Worm (Caenorhabditis elegans) whole organism, mixed stage, embryonic: ENCODE measurements around the gene F01D4.5.
A peak's percentile ranks its signal among the peaks of the same experiment; 100 is the strongest.

Source experiments
- bed-3 ChIP-seq: fragments of 200-800 bp; sonication (Bioruptor generic); optimal IDR thresholded peaks from 3 replicates; lab custom pipeline; 2018; ENCODE audit warnings: mild to moderate bottlenecking, missing genetic modification characterization, moderate library complexity, missing compliant biosample characterization
- blmp-1 ChIP-seq: fragments of 150-350 bp; optimal IDR thresholded peaks from 2 replicates; lab custom pipeline; 2014; ENCODE audit warnings: missing biosample characterization, missing genetic modification characterization
- ceh-43 ChIP-seq: fragments of 200-800 bp; sonication (Bioruptor generic); optimal IDR thresholded peaks from 2 replicates; lab custom pipeline; 2018; ENCODE audit warnings: mild to moderate bottlenecking, missing genetic modification characterization, moderate library complexity, missing compliant biosample characterization
- ceh-83 ChIP-seq: fragments of 200-800 bp; sonication (Bioruptor generic); optimal IDR thresholded peaks from 2 replicates; lab custom pipeline; 2018; ENCODE audit warnings: mild to moderate bottlenecking, missing genetic modification characterization, missing compliant biosample characterization
- ces-1 ChIP-seq: fragments of 150-350 bp; optimal IDR thresholded peaks from 2 replicates; lab custom pipeline; 2014; ENCODE audit warnings: missing biosample characterization, missing genetic modification reagents, missing genetic modification characterization
- cnd-1 ChIP-seq: fragments of 200-800 bp; sonication (Bioruptor generic); optimal IDR thresholded peaks from 2 replicates; lab custom pipeline; 2018; ENCODE audit warnings: mild to moderate bottlenecking, missing genetic modification characterization, missing compliant biosample characterization
- drap-1 ChIP-seq: fragments of 200-800 bp; sonication (Bioruptor generic); optimal IDR thresholded peaks from 3 replicates; lab custom pipeline; 2018; ENCODE audit warnings: mild to moderate bottlenecking, missing genetic modification characterization, missing compliant biosample characterization
- elt-3 ChIP-seq: fragments of 150-350 bp; optimal IDR thresholded peaks from 2 replicates; lab custom pipeline; 2014; ENCODE audit warnings: missing biosample characterization, missing genetic modification characterization
- flh-1 ChIP-seq: fragments of 200-800 bp; sonication (Bioruptor generic); optimal IDR thresholded peaks from 2 replicates; lab custom pipeline; 2018; ENCODE audit warnings: mild to moderate bottlenecking, missing genetic modification characterization, moderate library complexity, missing compliant biosample characterization
- ham-2 ChIP-seq: fragments of 200-800 bp; sonication (Bioruptor generic); optimal IDR thresholded peaks from 2 replicates; lab custom pipeline; 2018; ENCODE audit warnings: mild to moderate bottlenecking, missing genetic modification characterization, missing compliant biosample characterization
- hlh-1 ChIP-seq: fragments of 150-350 bp; optimal IDR thresholded peaks from 2 replicates; lab custom pipeline; 2014; ENCODE audit warnings: missing biosample characterization, missing genetic modification reagents, missing genetic modification characterization
- lin-13 ChIP-seq: fragments of 150-350 bp; optimal IDR thresholded peaks from 2 replicates; lab custom pipeline; 2014; ENCODE audit warnings: missing biosample characterization, missing genetic modification characterization
- lin-32 ChIP-seq: fragments of 200-800 bp; sonication (Bioruptor generic); optimal IDR thresholded peaks from 2 replicates; lab custom pipeline; 2018; ENCODE audit warnings: mild to moderate bottlenecking, missing genetic modification characterization, missing compliant biosample characterization
- lsy-2 ChIP-seq: fragments of 150-350 bp; optimal IDR thresholded peaks from 2 replicates; lab custom pipeline; 2014; ENCODE audit warnings: missing biosample characterization, missing genetic modification characterization
- mab-5 ChIP-seq: fragments of 150-350 bp; optimal IDR thresholded peaks from 2 replicates; lab custom pipeline; 2014; ENCODE audit warnings: missing biosample characterization, missing genetic modification characterization
- mep-1 ChIP-seq: fragments of 150-350 bp; optimal IDR thresholded peaks from 2 replicates; lab custom pipeline; 2017; ENCODE audit warnings: missing biosample characterization, missing genetic modification reagents, missing genetic modification characterization, inconsistent platforms
- mls-2 ChIP-seq: sonication (generic microtip); optimal IDR thresholded peaks from 2 replicates; lab custom pipeline; 2016; ENCODE audit warnings: mild to moderate bottlenecking, missing genetic modification characterization, moderate library complexity, missing compliant biosample characterization
- nhr-12 ChIP-seq: fragments of 150-350 bp; optimal IDR thresholded peaks from 2 replicates; lab custom pipeline; 2014; ENCODE audit warnings: missing biosample characterization, missing genetic modification characterization
- nhr-2 ChIP-seq: fragments of 150-350 bp; optimal IDR thresholded peaks from 2 replicates; lab custom pipeline; 2014; ENCODE audit warnings: missing biosample characterization, missing genetic modification characterization
- nhr-28 ChIP-seq: fragments of 150-350 bp; optimal IDR thresholded peaks from 2 replicates; lab custom pipeline; 2014; ENCODE audit warnings: missing biosample characterization, missing genetic modification characterization
- nhr-76 ChIP-seq: sonication (generic microtip); optimal IDR thresholded peaks from 2 replicates; lab custom pipeline; 2017; ENCODE audit warnings: missing biosample characterization, missing genetic modification characterization
- pha-4 ChIP-seq: fragments of 150-350 bp; optimal IDR thresholded peaks from 2 replicates; lab custom pipeline; 2018; ENCODE audit warnings: missing biosample characterization, missing genetic modification reagents, missing genetic modification characterization
- sem-2 ChIP-seq: fragments of 200-800 bp; sonication (Bioruptor generic); optimal IDR thresholded peaks from 2 replicates; lab custom pipeline; 2018; ENCODE audit warnings: mild to moderate bottlenecking, missing genetic modification characterization, missing compliant biosample characterization
- snpc-4 ChIP-seq: fragments of 150-350 bp; optimal IDR thresholded peaks from 2 replicates; lab custom pipeline; 2014; ENCODE audit warnings: missing biosample characterization, missing genetic modification characterization
- sptf-1 ChIP-seq: sonication (generic microtip); optimal IDR thresholded peaks from 2 replicates; lab custom pipeline; 2017; ENCODE audit warnings: mild to moderate bottlenecking, missing genetic modification characterization, moderate library complexity, missing compliant biosample characterization
- tbx-8 ChIP-seq: fragments of 200-800 bp; sonication (Bioruptor generic); optimal IDR thresholded peaks from 2 replicates; lab custom pipeline; 2018; ENCODE audit warnings: mild to moderate bottlenecking, missing genetic modification characterization, moderate library complexity, missing compliant biosample characterization
- unc-120 ChIP-seq: sonication (generic microtip); optimal IDR thresholded peaks from 2 replicates; lab custom pipeline; 2017; ENCODE audit warnings: missing genetic modification characterization, missing compliant biosample characterization; ENCODE audit not compliant: poor library complexity, severe bottlenecking
- unc-62 ChIP-seq: fragments of 150-350 bp; optimal IDR thresholded peaks from 2 replicates; lab custom pipeline; 2014; ENCODE audit warnings: missing biosample characterization, missing genetic modification reagents, missing genetic modification characterization
- zip-8 ChIP-seq: fragments of 150-350 bp; optimal IDR thresholded peaks from 2 replicates; lab custom pipeline; 2014; ENCODE audit warnings: missing biosample characterization, missing genetic modification characterization
- ztf-11 ChIP-seq: fragments of 150-350 bp; optimal IDR thresholded peaks from 2 replicates; lab custom pipeline; 2014; ENCODE audit warnings: missing biosample characterization, missing genetic modification characterization

Gene F01D4.5

ce11 chrIV:10489409-10489808 lies 6.0 kb upstream of the F01D4.5 start:
- TF ChIP-seq mab-5 (tag; lab: Kevin White, UChicago) (no peak), pha-4 (tag; lab: Kevin White, UChicago) (no peak), mls-2 (tag; lab: Kevin White, UChicago) (no peak), blmp-1 (tag; lab: Kevin White, UChicago) (no peak), drap-1 (no peak), bed-3 (GFP tag; lab: Kevin White, UChicago) (no peak), ham-2 (GFP tag; lab: Kevin White, UChicago) (no peak), unc-62 (GFP tag; lab: Kevin White, UChicago) (no peak), lsy-2 (tag; lab: Kevin White, UChicago) (no peak), unc-120 (tag; lab: Kevin White, UChicago) (no peak), lin-13 (no peak), flh-1 (GFP tag; lab: Kevin White, UChicago) (no peak), hlh-1 (tag; lab: Kevin White, UChicago) (no peak), nhr-28 (no peak), tbx-8 (GFP tag; lab: Kevin White, UChicago) (no peak)

- TF ChIP-seq ceh-43 (GFP tag; lab: Kevin White, UChicago): no peak
- no peak for TF ChIP-seq blmp-1 (tag; lab: Kevin White, UChicago)
- no peak for TF ChIP-seq pha-4 (tag; lab: Kevin White, UChicago)
Observed at ce11 chrIV:10482585-10482984, 872 bp downstream of the F01D4.5 start.

ce11 chrIV:10481695-10482094 lies 1.8 kb downstream of the F01D4.5 start, which contains the start of gene egl-21:
Gene egl-21 (minus strand): TSS chrIV:10481844.
- TF ChIP-seq sptf-1 (peak; percentile 21), ces-1 (GFP tag; lab: Kevin White, UChicago) (peak; percentile 88), hlh-1 (tag; lab: Kevin White, UChicago) (no peak)

DNA sequence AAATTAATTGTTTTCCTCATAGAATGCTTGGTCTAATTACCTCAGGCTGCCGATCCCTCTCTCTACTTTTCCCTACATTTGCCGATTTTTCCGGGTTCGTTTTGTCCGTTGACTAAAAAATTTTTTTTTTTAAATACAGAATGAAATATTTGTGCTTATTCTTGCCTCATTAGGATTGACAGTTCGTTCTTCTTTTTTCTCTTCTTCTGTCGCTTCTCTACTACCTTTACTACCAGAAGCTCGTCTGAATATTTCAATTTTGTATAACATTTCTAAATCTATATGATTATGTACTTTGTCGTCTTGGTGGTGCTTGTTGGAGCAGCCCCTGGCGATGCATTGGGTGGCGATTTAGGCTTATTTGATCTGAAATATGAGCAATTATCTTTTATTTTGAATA lies 8.2 kb downstream of the F01D4.5 start:
- TF ChIP-seq ceh-83 (GFP tag; lab: Kevin White, UChicago) (no peak), blmp-1 (tag; lab: Kevin White, UChicago) (no peak), drap-1 (no peak), nhr-12 (no peak), pha-4 (tag; lab: Kevin White, UChicago) (no peak), lin-32 (no peak), mls-2 (tag; lab: Kevin White, UChicago) (no peak), lin-13 (no peak)

- no peak for TF ChIP-seq hlh-1 (tag; lab: Kevin White, UChicago)
- TF ChIP-seq snpc-4 (tag; lab: Kevin White, UChicago): no peak
- no peak for TF ChIP-seq drap-1
- no peak for TF ChIP-seq unc-120 (tag; lab: Kevin White, UChicago)
- no peak for TF ChIP-seq sem-2 (GFP tag; lab: Kevin White, UChicago)
- TF ChIP-seq ztf-11 (tag; lab: Kevin White, UChicago): no peak
- TF ChIP-seq zip-8 (tag; lab: Kevin White, UChicago): no peak
- TF ChIP-seq elt-3 (tag; lab: Kevin White, UChicago): no peak
- TF ChIP-seq unc-62 (GFP tag; lab: Kevin White, UChicago): no peak
- TF ChIP-seq ces-1 (GFP tag; lab: Kevin White, UChicago): no peak
- no peak for TF ChIP-seq mab-5 (tag; lab: Kevin White, UChicago)
- TF ChIP-seq cnd-1: no peak
- TF ChIP-seq mls-2 (tag; lab: Kevin White, UChicago): no peak
- no peak for TF ChIP-seq ceh-43 (GFP tag; lab: Kevin White, UChicago)
- TF ChIP-seq mep-1 (tag; lab: Kevin White, UChicago): no peak
- TF ChIP-seq lin-32: no peak
- no peak for TF ChIP-seq nhr-2 (tag; lab: Kevin White, UChicago)
- no peak for TF ChIP-seq nhr-76
Observed at ce11 chrIV:10472478-10472877, 11.0 kb downstream of the F01D4.5 start, which contains the start of gene bgnt-1.1. Gene bgnt-1.1 (plus strand): TSS chrIV:10472778.

DNA sequence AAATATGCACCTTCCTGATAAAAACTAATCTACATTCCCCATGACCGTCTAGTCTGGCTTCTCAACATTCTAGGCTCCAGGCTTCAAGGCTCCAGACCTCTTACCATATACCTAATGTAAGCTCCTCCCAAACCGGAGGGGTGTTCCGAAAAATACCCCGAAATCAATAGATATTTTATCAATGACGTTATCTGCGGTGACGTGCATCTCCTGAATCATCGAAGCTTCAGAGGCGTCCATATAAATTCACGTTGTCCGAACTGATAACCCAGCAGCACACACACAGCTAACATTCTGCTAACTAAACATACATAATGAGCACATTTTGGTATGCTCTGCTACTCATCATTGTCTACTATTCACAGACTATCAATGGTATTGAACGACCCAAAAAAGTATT lies 14.0 kb downstream of the F01D4.5 start, which contains the start of gene ugt-44:
TSS of gene ugt-44 (plus strand) at position 248 of the 400 bp plus-strand sequence.
- TF ChIP-seq ceh-43 (GFP tag; lab: Kevin White, UChicago) (no peak), mls-2 (tag; lab: Kevin White, UChicago) (no peak), snpc-4 (tag; lab: Kevin White, UChicago) (no peak), sem-2 (GFP tag; lab: Kevin White, UChicago) (no peak), sptf-1 (no peak), nhr-76 (no peak), cnd-1 (no peak), pha-4 (tag; lab: Kevin White, UChicago) (no peak), ham-2 (GFP tag; lab: Kevin White, UChicago) (no peak), lin-13 (no peak), nhr-2 (tag; lab: Kevin White, UChicago) (no peak)
